Worm (Caenorhabditis elegans) whole organism, L2 larva: Measurements from ENCODE around the gene ZC53.2.

Source experiments
- F13H6.1 ChIP-seq: sonication (generic microtip); optimal IDR thresholded peaks from 2 replicates; lab custom pipeline; 2016; ENCODE audit warnings: missing genetic modification characterization, missing compliant biosample characterization
- ama-1 ChIP-seq: fragments of 150-350 bp; optimal IDR thresholded peaks from 2 replicates; lab custom pipeline; 2018; ENCODE audit warnings: inconsistent platforms
- blmp-1 ChIP-seq: sonication (generic microtip); optimal IDR thresholded peaks from 2 replicates; lab custom pipeline; 2017; ENCODE audit warnings: missing genetic modification characterization, mild to moderate bottlenecking, missing compliant biosample characterization, antibody characterized with exemption, moderate library complexity; ENCODE audit not compliant: insufficient read depth
- elt-3 ChIP-seq: sonication (generic microtip); optimal IDR thresholded peaks from 2 replicates; lab custom pipeline; 2017; ENCODE audit warnings: missing biosample characterization, missing genetic modification characterization
- nhr-12 ChIP-seq: fragments of 150-350 bp; optimal IDR thresholded peaks from 2 replicates; lab custom pipeline; 2014; ENCODE audit warnings: missing biosample characterization, missing genetic modification characterization
- nhr-23 ChIP-seq: fragments of 150-350 bp; optimal IDR thresholded peaks from 2 replicates; lab custom pipeline; 2014; ENCODE audit warnings: missing biosample characterization, missing genetic modification reagents, missing genetic modification characterization
- nhr-237 ChIP-seq: fragments of 150-350 bp; optimal IDR thresholded peaks from 2 replicates; lab custom pipeline; 2014; ENCODE audit warnings: missing biosample characterization, missing genetic modification characterization
- sma-9 ChIP-seq, 2 experiments: fragments of 150-350 bp in 1 of 2; sonication (generic microtip) in 1 of 2; optimal IDR thresholded peaks; 2 replicates each; lab custom pipeline; 2014 to 2016; ENCODE audit warnings: missing genetic modification characterization in 2 of 2, mild to moderate bottlenecking in 1 of 2, missing biosample characterization in 1 of 2, missing compliant biosample characterization in 1 of 2, missing genetic modification reagents in 1 of 2, moderate library complexity in 1 of 2
- snpc-4 ChIP-seq: fragments of 150-350 bp; optimal IDR thresholded peaks from 2 replicates; lab custom pipeline; 2014; ENCODE audit warnings: missing biosample characterization, missing genetic modification characterization

- TF ChIP-seq F13H6.1 (tag; lab: Kevin White, UChicago) = no peak
- TF ChIP-seq snpc-4 = no peak
- no peak for TF ChIP-seq sma-9 (GFP tag; optimal IDR thresholded peaks at IDR 0.05; lab: Kevin White, UChicago)
- no peak for TF ChIP-seq sma-9 (tag; optimal IDR thresholded peaks at IDR 0.05; lab: Kevin White, UChicago)
- no peak for TF ChIP-seq nhr-23 (tag; lab: Kevin White, UChicago)
- no peak for TF ChIP-seq nhr-237 (tag; lab: Kevin White, UChicago)
- no peak for TF ChIP-seq blmp-1 (tag; lab: Kevin White, UChicago)
- TF ChIP-seq nhr-12 (tag; lab: Kevin White, UChicago) = no peak
- TF ChIP-seq elt-3 (tag; lab: Kevin White, UChicago) = no peak
- TF ChIP-seq ama-1 (lab: Kevin White, UChicago) = no peak
Observed at ce11 chrX:1907009-1907408, 17.0 kb downstream of the ZC53.2 start.
